Fruit fly (Drosophila melanogaster): ENCODE data around the gene CG9636.

The CG9636 gene

DNA sequence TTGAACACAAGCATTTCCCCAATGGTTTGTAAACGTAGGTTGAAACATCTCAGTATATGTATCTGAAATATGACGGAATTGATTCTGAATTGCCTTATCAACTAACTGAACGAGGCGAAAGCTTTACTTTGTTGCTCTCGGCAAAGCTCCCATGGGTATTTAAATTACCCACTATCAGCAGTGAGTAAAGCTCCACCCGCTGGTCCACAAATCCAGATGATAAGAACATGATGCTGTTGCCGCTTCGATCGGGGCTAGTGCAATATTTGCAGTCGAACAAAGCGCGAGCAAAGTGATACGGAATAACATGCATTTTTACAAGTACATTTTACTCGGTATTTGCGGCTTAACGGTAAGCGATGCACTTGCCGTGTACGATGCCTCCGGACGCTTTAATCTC lies 23.7 kb downstream of the CG9636 start, which contains the start of gene CG18249:
Gene CG18249 (plus strand): TSS at position 256 of the 400 bp plus-strand sequence.
- TF ChIP-seq CG8119 (GFP tag; IDR thresholded peaks at IDR 0.05), result no peak
- peak; percentile 51 for TF ChIP-seq dsx (GFP tag; optimal IDR thresholded peaks at IDR 0.05; ENCODE audit: poor library complexity, severe bottlenecking)
- peak; percentile 28 for TF ChIP-seq Eip78C (GFP tag)
- peak; percentile 68 for TF ChIP-seq svp (GFP tag)

DNA sequence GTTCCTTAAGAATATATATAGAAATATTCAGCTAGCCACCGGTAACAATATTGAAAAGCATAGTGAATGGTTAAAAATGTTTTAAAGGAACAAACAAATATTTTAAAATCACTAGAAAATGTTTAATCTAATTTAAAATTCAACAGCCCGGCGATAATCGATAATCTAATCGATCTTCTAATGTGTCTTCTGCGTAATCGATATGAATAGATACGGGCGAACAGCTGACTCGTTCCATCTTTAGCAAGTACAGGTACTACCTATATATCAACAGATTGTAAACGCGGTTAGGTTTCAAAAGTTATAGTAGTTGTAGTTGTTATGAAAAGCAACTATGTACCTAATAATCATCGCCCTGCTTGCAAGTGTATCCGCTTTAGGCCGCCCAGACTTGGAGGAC lies 25.9 kb downstream of the CG9636 start, which contains the start of gene CG7800:
Gene CG7800 (plus strand): TSS at position 231 of the 400 bp plus-strand sequence.
- TF ChIP-seq CG6854 (GFP tag; optimal IDR thresholded peaks at IDR 0.05) (no peak), ss (GFP tag; optimal IDR thresholded peaks at IDR 0.05) (no peak), CG6808 (GFP tag; optimal IDR thresholded peaks at IDR 0.05) (no peak), Ets21C (GFP tag; optimal IDR thresholded peaks at IDR 0.05) (no peak), dsx (GFP tag; optimal IDR thresholded peaks at IDR 0.05; ENCODE audit: poor library complexity, severe bottlenecking) (no peak)

DNA sequence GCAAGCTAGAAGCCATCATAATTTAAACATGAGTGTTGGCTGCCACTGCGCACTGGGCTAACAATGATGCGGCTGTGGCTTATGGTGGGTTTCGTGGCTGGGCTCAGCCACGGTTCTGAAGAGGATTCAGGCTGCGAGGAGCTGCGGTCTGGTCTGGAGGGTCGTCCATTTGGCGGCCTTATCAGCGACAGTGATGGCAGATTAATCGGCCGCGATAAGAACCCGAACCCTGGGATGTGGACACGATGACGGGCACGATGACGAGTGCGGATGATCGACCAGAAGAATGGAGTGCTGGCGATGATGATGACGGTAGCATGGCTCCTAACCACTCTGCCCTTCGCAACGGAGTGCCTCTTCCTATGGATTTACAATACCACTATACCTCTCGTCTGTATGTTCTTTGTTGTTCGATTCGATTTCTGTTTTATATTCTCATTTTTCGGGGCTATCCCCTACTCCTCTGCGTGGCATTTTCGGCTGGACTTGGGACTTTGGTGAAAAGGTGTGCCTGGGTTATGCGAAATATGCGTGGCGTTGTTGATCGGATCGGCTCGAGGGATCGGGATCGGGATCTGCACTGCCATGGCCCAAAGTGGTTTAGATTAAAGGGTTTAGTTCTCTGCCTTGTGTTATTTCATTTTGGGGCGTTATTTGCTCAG lies 27.9 kb downstream of the CG9636 start:
- TF ChIP-seq svp (GFP tag) (peak; percentile 55), Eip75B (GFP tag; optimal IDR thresholded peaks at IDR 0.05) (no peak), Lpt (GFP tag; optimal IDR thresholded peaks at IDR 0.05) (no peak)

DNA sequence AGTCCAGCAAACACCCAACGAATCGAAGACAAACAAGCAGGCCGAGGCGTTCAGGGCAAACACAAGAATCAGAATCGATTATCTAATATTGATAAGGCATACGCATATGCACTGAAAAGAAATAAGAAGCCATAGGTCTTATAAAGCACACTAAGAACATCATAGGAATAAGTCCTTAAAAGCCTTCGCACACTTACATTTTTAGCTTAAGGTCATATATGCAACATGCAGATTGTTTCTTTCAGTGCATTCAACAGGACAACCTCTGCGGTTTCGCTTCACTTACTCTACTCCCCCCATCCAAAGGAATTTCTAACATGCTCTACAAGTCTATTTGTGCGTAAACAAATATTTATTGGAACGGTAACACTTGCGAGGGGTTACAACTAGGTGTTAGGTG lies 31.0 kb downstream of the CG9636 start:
- peak; percentile 81 for TF ChIP-seq fkh (GFP tag; optimal IDR thresholded peaks at IDR 0.05)
- TF ChIP-seq eg (GFP tag; IDR thresholded peaks at IDR 0.05), result no peak; the same call in 2 of the 3 replicates
- TF ChIP-seq CG31627 (GFP tag; optimal IDR thresholded peaks at IDR 0.05), result no peak

DNA sequence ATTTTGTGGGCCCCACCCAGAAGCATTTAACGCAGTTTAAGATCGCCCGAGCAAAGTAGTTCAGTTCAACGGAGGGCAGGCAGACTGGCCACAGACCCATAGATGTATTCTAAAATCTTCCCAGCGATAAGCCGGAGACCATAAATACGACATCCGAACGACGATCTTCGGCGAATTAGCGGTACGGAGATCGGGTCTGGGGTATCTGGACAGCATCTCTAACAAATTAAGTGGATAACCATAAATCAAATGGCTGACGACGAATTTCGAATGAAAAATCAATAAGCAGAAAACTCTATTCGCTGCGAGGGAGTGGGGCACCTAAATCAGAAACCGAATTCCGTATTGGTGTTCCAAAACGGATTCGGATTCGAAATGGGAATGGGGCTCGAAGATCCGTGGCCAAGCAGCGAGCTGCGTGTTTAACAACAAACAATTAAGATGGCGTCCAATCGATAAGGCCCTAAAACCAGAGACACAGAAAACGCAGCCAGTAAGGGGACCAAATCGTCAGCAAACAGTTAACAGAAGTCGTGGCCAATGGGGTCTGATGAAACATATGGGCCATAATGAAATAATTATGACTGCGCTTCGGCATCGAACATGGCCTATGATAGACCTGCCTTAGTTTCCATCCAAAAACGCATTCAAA lies 32.6 kb downstream of the CG9636 start:
- TF ChIP-seq svp (GFP tag) (peak; percentile 22), Smox (GFP tag; optimal IDR thresholded peaks at IDR 0.05) (no peak), salr (GFP tag; optimal IDR thresholded peaks at IDR 0.05) (no peak)

DNA sequence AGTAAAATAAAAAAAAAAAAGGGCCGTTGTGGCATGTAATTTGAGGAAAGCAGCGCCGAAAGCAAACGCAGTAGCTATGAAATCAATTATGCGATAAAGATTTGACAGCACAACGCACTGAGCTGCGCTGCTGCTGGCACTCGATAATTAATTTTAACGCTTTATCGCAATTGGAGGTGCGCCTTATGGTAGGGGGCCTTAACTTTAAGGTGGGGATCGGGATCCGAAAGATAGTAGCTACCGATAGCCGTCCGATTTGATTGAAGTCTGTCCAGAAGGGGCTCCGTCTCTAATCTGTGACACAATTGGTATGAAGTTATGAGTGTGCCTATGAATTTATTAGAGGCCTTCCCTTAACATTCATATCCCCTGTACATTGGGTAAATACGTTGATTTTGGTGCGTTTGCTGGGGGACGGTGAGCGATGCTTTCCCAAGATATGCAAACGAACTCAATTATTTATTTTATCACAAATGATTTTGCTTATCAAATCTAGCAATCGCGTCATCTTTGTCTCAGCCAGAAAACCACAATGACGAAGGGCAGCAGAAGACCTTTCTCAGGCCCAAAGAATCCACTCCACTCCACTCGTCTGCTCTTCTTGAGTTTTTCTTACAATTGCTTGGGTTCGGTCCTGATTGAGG lies 35.1 kb downstream of the CG9636 start:
- TF ChIP-seq vri (GFP tag; optimal IDR thresholded peaks at IDR 0.05) (peak; percentile 95), CG9139 (GFP tag; optimal IDR thresholded peaks at IDR 0.05) (no peak), CG11762 (GFP tag; optimal IDR thresholded peaks at IDR 0.05; ENCODE audit: insufficient read depth) (no peak), Hr38 (GFP tag; optimal IDR thresholded peaks at IDR 0.05) (no peak), spab (GFP tag; optimal IDR thresholded peaks at IDR 0.05) (no peak), CG32006 (GFP tag; optimal IDR thresholded peaks at IDR 0.05) (no peak)

DNA sequence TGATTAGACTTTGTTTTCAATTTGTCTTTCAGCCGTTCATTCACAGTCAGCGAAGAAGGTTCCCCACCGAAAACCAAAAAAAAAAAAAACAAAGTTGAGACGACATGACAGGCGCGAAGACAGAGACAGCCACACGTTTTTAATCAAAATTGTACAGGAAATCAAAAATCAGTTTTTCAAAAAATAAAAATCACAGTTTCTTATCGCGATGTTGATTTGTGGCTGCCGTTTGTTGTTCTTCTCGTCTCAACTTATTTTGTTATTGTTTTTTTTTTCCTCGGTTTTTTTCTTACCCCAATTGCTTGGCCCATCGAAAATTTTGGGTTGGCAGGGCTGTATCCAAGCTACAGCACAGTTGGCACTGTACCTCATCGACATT lies 36.3 kb downstream of the CG9636 start:
- TF ChIP-seq Smox (GFP tag; optimal IDR thresholded peaks at IDR 0.05) (no peak), fd85E (GFP tag; optimal IDR thresholded peaks at IDR 0.05) (no peak), Met (GFP tag; optimal IDR thresholded peaks at IDR 0.05) (no peak), CG10631 (GFP tag; optimal IDR thresholded peaks at IDR 0.05) (no peak), CG6808 (GFP tag; optimal IDR thresholded peaks at IDR 0.05) (no peak), CG34406 (GFP tag; optimal IDR thresholded peaks at IDR 0.05) (no peak), vri (GFP tag; optimal IDR thresholded peaks at IDR 0.05) (no peak), svp (GFP tag) (no peak), Sox15 (GFP tag; optimal IDR thresholded peaks at IDR 0.05) (no peak), CG3919 (GFP tag; optimal IDR thresholded peaks at IDR 0.05) (no peak), CG10669 (GFP tag; optimal IDR thresholded peaks at IDR 0.05) (no peak), CG6854 (GFP tag; optimal IDR thresholded peaks at IDR 0.05) (no peak), CG6276 (GFP tag; optimal IDR thresholded peaks at IDR 0.05) (no peak), Ets96B (tag; optimal IDR thresholded peaks at IDR 0.05) (no peak), Hr39 (GFP tag; optimal IDR thresholded peaks at IDR 0.05) (no peak), CG3032 (tag; optimal IDR thresholded peaks at IDR 0.05) (no peak), Lpt (GFP tag; optimal IDR thresholded peaks at IDR 0.05) (no peak)
